Fruit fly (Drosophila melanogaster) ovary, adult (tissue): ENCODE measurements around the gene Sws1.

Experiments
- CG17801 ChIP-seq: fragments of 200-800 bp; optimal IDR thresholded peaks from 2 replicates; lab custom pipeline; 2019; ENCODE audit warnings: missing biosample characterization, mild to moderate bottlenecking, missing genetic modification characterization, moderate library complexity; ENCODE audit not compliant: partially characterized antibody

Sws1 gene

DNA sequence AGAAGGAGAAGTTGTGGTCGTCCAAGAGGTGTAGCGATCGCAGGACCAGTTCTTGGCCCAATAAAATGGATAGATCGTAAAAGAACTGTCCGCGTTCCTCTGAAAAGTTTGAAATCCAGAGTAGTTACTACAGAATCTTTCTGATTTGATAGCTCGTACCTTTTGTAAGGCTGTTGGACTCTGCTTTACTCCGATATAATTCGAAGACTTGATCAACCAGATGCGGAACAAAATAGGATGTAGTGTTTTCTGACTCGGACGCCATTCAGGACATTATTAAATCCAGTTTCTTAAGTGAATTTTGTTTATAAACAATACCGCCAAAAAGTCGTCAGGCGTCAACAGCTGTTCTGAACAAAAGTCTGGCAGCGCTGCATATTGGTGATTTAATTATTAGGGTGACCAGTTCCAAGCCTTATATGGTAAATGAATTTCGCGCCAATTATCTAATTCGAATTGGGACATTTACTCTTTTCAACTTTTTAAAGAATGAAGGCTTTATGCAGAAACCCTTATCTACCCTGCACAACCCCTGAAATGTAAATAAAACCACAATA, at the start of gene Sws1, which contains the start of gene Rad1:
TSS of gene Sws1 (minus strand) at position 336 of the 557 bp plus-strand sequence.
TSS of gene Rad1 (minus strand) at position 336 of the 557 bp plus-strand sequence.
- no peak for TF ChIP-seq CG17801 (GFP tag; lab: Kevin White, UChicago)

DNA sequence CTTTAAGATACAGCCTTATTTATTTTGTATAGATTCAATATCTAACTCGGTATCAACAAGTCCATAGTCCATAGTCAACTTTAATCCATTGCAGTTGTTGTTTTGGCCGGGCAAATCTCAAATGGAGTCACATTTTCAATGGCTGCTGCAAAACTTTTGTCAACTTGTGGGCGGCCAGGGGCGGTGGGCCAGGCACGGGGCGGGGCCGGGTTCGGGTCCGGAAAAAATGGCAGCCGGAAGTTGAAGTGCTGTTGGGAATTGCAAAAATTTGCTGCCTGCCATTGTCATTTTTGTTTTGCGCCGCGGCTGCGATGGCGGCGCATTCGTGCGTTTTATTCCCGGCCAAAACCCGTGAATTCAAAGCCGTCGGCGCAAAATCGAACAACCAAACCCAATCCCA, 49.1 kb upstream of the Sws1 start:
- TF ChIP-seq CG17801 (GFP tag; lab: Kevin White, UChicago): no peak

DNA sequence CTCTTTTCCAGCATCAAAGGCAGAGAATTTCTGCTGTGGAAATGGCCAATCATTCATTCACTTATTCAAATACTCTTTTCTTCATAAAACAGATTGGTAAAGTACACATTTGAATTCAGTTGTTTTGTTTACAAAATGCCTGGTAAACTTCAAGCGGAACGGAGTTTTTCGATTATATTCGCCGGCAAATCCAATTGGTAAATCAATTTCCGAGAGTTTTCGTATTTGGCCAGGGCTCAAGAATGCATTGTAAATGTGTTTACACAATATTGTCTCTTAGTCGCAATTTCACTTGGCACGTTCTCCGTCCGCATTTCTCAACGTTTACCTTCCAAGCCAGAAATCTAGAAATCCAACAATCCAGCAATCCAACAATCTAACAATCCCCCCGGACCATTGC, 45.0 kb upstream of the Sws1 start, which contains the start of gene CG43403:
TSS of gene CG43403 (plus strand) at position 301 of the 400 bp plus-strand sequence.
- TF ChIP-seq CG17801 (GFP tag; lab: Kevin White, UChicago): no peak

DNA sequence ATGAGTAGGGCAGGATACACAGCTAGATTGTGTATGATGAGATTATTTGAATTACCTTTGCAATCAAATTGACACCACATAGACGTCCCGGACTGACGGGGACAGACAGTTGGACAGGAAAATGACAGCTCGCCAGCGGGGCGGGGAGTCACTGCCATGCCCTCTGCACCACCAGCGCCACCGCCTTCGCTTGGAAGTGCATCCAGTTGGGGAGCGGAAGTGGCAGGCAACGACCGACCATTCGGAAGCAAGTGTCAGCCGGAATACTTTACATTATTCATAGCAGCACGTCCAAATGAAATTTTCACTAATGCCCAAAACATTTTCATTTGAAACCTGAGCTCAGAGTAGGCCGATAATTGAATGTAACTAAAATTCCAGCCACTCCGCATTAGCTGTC, 34.8 kb upstream of the Sws1 start, which contains the start of gene CG15395:
TSS of gene CG15395 (plus strand) at position 301 of the 400 bp plus-strand sequence.
- no peak for TF ChIP-seq CG17801 (GFP tag; lab: Kevin White, UChicago)

DNA sequence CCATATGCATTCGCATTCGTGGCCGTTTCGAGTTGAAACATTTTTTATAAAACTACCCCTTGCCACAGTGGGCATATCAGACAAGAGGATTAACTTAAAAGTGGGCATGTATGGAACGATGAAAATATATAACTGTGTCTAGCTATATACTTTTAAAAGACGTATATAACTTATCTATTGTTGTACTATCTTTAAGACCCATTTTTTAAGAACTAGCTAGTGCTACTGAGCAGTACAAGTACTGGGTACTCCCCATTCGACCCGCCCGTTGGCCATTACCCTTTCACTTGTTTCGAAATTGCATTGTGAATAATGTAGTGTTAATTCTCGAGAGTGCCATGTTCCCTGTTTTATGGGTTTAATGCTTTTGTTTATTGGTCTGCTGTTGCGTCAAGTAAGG, 31.9 kb upstream of the Sws1 start:
- no peak for TF ChIP-seq CG17801 (GFP tag; lab: Kevin White, UChicago)

DNA sequence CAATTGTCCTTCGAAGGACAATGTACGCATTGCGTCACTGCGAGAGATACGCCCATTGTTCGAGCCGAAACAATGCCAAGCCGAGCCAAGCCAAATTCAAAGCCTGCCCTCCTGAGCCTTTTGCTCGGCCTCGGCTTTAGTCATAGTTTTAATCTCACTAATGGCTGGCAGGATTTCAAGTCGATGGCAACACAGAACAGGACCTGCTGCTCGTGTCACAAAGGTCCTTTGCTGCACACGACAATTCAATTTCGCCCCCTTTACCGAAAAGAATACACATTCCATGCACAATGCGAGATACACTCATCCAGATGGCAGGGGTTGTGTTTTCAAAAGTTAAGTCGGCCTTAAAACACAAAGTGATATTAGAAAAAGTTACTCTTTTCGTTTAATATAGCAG, 16.7 kb upstream of the Sws1 start, which contains the start of gene CG15394:
TSS of gene CG15394 (plus strand) at position 301 of the 400 bp plus-strand sequence.
- TF ChIP-seq CG17801 (GFP tag; lab: Kevin White, UChicago): no peak

DNA sequence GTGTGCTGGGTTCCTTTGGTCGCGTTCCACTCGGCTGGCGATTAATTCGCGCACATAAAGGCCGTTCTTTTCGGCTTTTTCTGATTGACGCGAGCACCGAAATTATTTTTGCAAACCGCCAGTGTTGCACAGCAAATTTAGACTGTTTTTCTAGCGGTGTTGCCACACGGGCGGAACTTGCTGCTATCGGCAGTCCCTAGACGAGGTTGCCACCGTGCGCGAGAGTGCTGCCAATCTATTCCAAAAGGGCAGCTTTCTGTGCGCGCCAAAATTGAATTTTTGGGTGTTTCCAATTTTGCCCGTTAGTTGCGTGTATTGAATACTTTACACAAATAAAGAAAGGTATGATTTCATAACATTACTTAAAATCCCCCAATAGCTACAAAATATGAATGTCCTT, 10.4 kb upstream of the Sws1 start, which contains the start of gene Drp1:
TSS of gene Drp1 (minus strand) at position 146 of the 400 bp plus-strand sequence.
- no peak for TF ChIP-seq CG17801 (GFP tag; lab: Kevin White, UChicago)

DNA sequence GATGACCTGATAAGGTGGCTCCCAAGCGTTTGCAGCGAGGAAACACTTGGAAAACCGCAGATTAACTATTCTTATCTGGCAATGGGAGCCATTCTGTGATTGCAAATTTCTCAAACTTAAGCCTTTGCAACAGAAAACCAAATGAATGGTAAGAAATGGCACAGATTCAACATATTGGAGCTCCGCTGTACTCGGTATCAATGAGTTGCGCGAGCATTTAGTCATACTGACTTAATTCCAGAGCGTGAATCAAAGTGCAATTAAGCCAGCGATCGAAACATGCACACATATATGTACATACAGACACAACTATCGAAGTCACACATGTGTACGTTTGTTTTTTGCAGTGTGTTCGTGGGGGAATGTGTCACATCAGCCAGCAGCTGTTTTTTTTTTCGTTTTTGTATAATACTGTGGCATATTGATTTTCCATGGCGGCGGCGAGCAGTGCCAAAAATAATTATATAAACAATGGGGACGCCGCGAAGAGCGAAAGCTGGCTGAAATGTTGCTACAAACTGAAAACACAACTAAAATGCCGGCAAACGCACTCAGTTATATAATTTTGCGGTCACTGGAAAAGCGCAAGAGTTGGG, 9.7 kb upstream of the Sws1 start:
- no peak for TF ChIP-seq CG17801 (GFP tag; lab: Kevin White, UChicago)

DNA sequence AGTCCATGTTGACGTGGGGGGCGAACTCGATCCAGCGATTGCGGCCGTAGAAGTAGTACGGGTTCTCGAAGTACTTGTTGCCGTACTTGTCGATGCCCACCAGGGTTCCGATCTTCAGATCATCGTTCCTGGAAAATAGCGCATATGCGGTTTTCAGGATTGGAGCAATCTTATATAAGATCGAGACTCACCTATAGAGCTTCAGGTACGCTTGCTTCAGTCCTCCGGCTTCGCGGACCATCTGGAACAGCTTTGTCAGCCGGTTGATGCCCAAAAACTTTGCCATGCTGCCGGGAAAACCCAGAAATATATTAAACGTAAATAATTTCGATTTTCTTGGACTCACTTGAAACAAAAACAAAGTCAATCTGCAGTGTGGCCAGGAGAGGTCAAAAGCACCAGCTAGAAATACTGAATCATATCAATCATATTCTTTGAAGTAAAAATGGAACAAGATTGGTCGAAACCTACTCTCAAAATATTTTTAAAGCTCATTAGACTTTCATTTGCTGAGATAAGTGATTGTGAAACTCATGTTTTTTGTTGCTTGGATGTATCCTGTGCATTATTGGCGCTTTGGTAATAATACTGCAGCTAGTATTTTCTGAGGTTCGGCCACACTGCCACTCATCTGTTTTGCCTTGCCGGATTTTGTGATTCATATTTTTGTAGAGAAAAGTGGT, 5.0 kb upstream of the Sws1 start, which contains the start of the genes ND-B17.2 and Arpc5:
TSS of gene ND-B17.2 (minus strand) at position 504 of the 683 bp plus-strand sequence.
TSS of gene Arpc5 (plus strand) at position 624 of the 683 bp plus-strand sequence.
- peak; percentile 33 for TF ChIP-seq CG17801 (GFP tag; lab: Kevin White, UChicago)

DNA sequence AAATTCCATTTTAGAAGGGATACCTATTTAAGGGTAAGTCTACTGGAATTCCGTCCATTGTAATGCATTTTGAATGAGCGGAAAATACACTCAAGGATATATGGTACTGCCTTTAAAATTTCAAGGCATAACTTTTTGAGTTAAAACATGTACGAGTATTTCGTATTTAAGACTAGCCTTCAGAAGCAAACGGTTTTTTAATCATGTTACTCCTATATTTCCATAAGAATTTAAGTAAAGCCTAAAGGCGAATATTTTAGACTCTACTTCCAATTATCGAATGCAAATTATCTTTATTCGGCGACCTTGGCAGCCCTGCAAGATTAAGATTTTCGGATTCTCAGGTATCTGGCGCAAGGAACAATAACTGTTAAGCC, 2.5 kb upstream of the Sws1 start, which contains the start of gene Elba2:
TSS of gene Elba2 (plus strand) at position 327 of the 377 bp plus-strand sequence.
- no peak for TF ChIP-seq CG17801 (GFP tag; lab: Kevin White, UChicago)

DNA sequence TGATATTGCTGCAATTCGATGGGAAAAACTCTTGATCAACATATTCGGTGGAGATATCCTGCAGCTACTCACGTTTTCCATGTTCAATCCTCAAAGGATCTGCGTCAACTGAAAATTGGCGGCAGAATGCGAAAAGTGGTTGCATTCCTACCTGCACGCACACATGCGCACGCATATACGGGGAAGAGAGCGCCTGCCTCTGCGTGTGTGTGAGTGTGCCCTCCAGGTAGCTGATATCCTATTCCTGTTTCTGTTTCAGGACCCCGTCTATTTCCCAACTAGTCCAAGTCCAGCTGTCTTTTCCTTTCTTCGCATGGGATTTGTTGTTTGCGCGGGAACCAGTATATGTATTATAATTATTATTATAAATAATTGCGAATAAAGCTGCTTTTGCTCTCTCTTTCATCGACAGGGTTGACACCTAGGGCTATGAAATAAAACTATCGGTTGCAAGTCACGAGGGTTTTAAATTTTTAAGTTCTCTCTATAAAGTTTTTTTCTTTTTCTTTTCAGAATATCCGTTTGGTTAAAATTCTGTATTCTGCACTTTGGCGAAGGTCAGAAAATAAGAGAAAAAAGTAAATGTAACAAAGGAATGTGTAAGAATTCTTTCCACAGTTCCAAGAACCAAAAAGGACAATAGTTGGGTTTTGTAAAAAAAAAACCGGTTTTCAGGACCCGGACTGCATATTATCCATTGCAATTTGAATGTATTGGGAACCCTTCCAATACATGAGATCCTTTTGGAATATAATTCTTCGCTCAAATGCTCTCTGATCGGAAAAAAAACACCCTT, 1.9 kb upstream of the Sws1 start, which contains the start of gene insv:
TSS of gene insv (minus strand) at position 433 of the 796 bp plus-strand sequence.
- TF ChIP-seq CG17801 (GFP tag; lab: Kevin White, UChicago): no peak

DNA sequence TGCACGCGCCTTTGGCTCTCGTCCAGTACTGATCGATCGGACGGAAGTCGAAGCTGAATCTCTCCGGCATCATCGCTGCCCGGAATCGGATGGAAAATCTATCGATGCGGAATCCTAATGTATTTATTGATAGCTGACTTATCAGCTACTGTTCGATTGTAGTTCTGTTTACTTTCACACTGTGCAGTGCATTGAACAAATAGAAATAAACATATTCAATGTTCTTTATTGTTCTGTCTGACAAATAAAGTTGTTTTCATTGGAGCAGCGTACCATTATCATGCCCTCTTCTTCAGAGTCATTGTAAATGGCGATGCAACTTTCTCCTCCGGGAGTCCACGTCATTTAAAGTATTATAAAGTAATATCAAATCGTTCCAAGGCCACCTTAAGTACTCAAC, 1.9 kb downstream of the Sws1 start, which contains the start of gene Cyp309a2:
TSS of gene Cyp309a2 (minus strand) at position 101 of the 400 bp plus-strand sequence.
- no peak for TF ChIP-seq CG17801 (GFP tag; lab: Kevin White, UChicago)

DNA sequence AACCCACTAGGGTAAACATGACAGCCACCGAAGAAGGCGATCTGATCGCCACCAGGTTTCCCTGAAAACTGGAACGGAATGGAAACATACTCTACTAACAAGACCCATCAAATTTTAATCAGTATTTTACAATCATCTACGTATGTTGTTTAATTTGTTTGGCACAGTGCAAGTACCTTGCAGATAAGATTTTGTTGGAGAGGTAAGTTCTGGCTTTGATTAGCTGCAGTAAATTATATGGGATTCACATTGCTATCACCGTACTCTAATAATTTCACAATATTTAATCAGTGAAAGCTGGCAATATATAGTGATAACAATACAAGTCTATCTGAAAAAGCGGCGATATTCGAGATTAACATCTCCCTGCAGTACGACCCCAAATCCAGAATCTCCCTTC, 10.1 kb downstream of the Sws1 start, which contains the start of gene Cyp309a1:
TSS of gene Cyp309a1 (minus strand) at position 73 of the 400 bp plus-strand sequence.
- no peak for TF ChIP-seq CG17801 (GFP tag; lab: Kevin White, UChicago)

DNA sequence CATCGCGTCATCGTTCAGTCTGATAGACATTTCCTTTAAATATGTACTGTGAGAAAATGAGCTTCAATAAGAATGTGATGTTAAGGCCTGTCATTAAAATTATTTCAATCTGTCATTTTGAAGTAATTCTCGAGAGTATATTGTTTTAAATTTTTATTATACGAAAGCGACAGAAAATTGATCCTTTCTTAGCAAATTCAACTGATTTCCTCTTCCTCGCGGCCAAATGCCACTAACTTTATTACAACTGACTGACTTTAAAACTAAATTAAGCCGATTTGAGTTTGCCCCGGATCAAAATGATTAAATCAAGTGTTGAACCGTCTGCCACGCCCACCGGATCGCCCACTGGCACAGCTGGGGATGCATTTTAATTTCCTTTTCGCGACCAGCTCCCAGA, 22.1 kb downstream of the Sws1 start, which contains the start of gene CG3515:
TSS of gene CG3515 (minus strand) at position 101 of the 400 bp plus-strand sequence.
- no peak for TF ChIP-seq CG17801 (GFP tag; lab: Kevin White, UChicago)
